Fruit fly (Drosophila melanogaster) whole organism, embryonic: ENCODE data around the gene PGRP-LA.

ENCODE experiments used
- Bteb2 ChIP-seq: fragments of 200-800 bp; sonication (Bioruptor generic); optimal IDR thresholded peaks from 2 replicates; lab custom pipeline; 2016; ENCODE audit warnings: missing biosample characterization, missing genetic modification characterization
- CG12104 ChIP-seq: fragments of 200-800 bp; sonication (Bioruptor generic); optimal IDR thresholded peaks from 3 replicates; lab custom pipeline; 2016; ENCODE audit warnings: missing biosample characterization, missing genetic modification characterization
- CG12391 ChIP-seq: fragments of 200-800 bp; sonication (Bioruptor generic); optimal IDR thresholded peaks from 3 replicates; lab custom pipeline; 2018; ENCODE audit warnings: missing biosample characterization, mild to moderate bottlenecking, missing genetic modification characterization, moderate library complexity
- CG13424 ChIP-seq: fragments of 200-800 bp; sonication (Bioruptor generic); optimal IDR thresholded peaks from 2 replicates; lab custom pipeline; 2019; ENCODE audit warnings: missing biosample characterization, mild to moderate bottlenecking, missing genetic modification characterization, moderate library complexity
- CG15011 ChIP-seq: fragments of 200-800 bp; sonication (Bioruptor generic); optimal IDR thresholded peaks from 3 replicates; lab custom pipeline; 2018; ENCODE audit warnings: missing biosample characterization, mild to moderate bottlenecking, missing genetic modification characterization
- CG15696 ChIP-seq: fragments of 200-800 bp; sonication (Bioruptor generic); optimal IDR thresholded peaks from 2 replicates; lab custom pipeline; 2019; ENCODE audit warnings: missing biosample characterization, mild to moderate bottlenecking, missing genetic modification characterization, moderate library complexity
- CG18764 ChIP-seq: fragments of 200-800 bp; sonication (Bioruptor generic); optimal IDR thresholded peaks from 3 replicates; lab custom pipeline; 2016; ENCODE audit warnings: missing biosample characterization, missing genetic modification characterization
- CG3065 ChIP-seq: fragments of 200-800 bp; sonication (Bioruptor generic); optimal IDR thresholded peaks from 2 replicates; lab custom pipeline; 2016; ENCODE audit warnings: missing biosample characterization, missing genetic modification characterization
- CG4282 ChIP-seq: fragments of 200-800 bp; sonication (Bioruptor generic); optimal IDR thresholded peaks from 2 replicates; lab custom pipeline; 2016; ENCODE audit warnings: missing biosample characterization, missing genetic modification characterization
- CG43689 ChIP-seq: fragments of 200-800 bp; sonication (Bioruptor generic); IDR thresholded peaks from 2 replicates; pipeline ENCODE4 v1.3.6; 2022; ENCODE audit warnings: missing biosample characterization, missing genetic modification characterization
- CG4730 ChIP-seq: fragments of 200-800 bp; sonication (Bioruptor generic); IDR thresholded peaks from 2 replicates; pipeline ENCODE4 v1.3.6; 2022; ENCODE audit warnings: missing biosample characterization, missing genetic modification characterization
- CG6175 ChIP-seq: fragments of 200-800 bp; sonication (Bioruptor generic); IDR thresholded peaks from 3 replicates; pipeline ENCODE4 v1.3.6; 2022; ENCODE audit warnings: missing biosample characterization, missing genetic modification characterization
- CG6813 ChIP-seq: fragments of 200-800 bp; sonication (Bioruptor generic); optimal IDR thresholded peaks from 2 replicates; lab custom pipeline; 2017; ENCODE audit warnings: missing biosample characterization, missing genetic modification characterization, mild to moderate bottlenecking, moderate library complexity, missing genetic modification reagents
- CG8290 ChIP-seq, 3 experiments: fragments of 200-800 bp; sonication (Bioruptor generic); optimal IDR thresholded peaks; 2 replicates each; lab custom pipeline; 2016 to 2019; ENCODE audit warnings: missing biosample characterization in 3 of 3, missing genetic modification characterization in 3 of 3, mild to moderate bottlenecking in 2 of 3, moderate library complexity in 1 of 3
- CG8359 ChIP-seq: fragments of 200-800 bp; sonication (Bioruptor generic); optimal IDR thresholded peaks from 2 replicates; lab custom pipeline; 2017; ENCODE audit warnings: missing biosample characterization, mild to moderate bottlenecking, missing genetic modification characterization, borderline replicate concordance
- CrebB ChIP-seq: fragments of 200-800 bp; sonication (Bioruptor generic); optimal IDR thresholded peaks from 3 replicates; lab custom pipeline; 2018; ENCODE audit warnings: missing biosample characterization, mild to moderate bottlenecking, missing genetic modification characterization
- Doc2 ChIP-seq: fragments of 200-800 bp; sonication (Bioruptor generic); IDR thresholded peaks from 2 replicates; pipeline ENCODE4 v1.3.6; 2022; ENCODE audit warnings: missing biosample characterization, missing genetic modification characterization
- Drgx ChIP-seq: fragments of 200-800 bp; sonication (Bioruptor generic); IDR thresholded peaks from 2 replicates; pipeline ENCODE4 v1.3.6; 2022; ENCODE audit warnings: missing biosample characterization, missing genetic modification characterization
- E2f2 ChIP-seq: fragments of 200-800 bp; sonication (Bioruptor generic); IDR thresholded peaks from 2 replicates; pipeline ENCODE4 v1.3.6; 2022; ENCODE audit warnings: missing biosample characterization, missing genetic modification characterization
- Lhr ChIP-seq: fragments of 200-800 bp; sonication (Bioruptor generic); optimal IDR thresholded peaks from 3 replicates; lab custom pipeline; 2017; ENCODE audit warnings: mild to moderate bottlenecking, missing biosample characterization, missing genetic modification reagents, missing genetic modification characterization
- Lpt ChIP-seq: fragments of >200 bp; optimal IDR thresholded peaks from 2 replicates; lab custom pipeline; 2018; ENCODE audit warnings: missing biosample characterization, missing genetic modification characterization
- MTF-1 ChIP-seq: fragments of 200-800 bp; sonication (Bioruptor generic); optimal IDR thresholded peaks from 2 replicates; lab custom pipeline; 2018; ENCODE audit warnings: missing biosample characterization, mild to moderate bottlenecking, missing genetic modification characterization, borderline replicate concordance
- NFAT ChIP-seq: fragments of 200-800 bp; sonication (Bioruptor generic); IDR thresholded peaks from 2 replicates; pipeline ENCODE4 v1.3.6; 2022; ENCODE audit warnings: missing biosample characterization, missing genetic modification characterization
- Sox102F ChIP-seq: fragments of 200-800 bp; sonication (Bioruptor generic); optimal IDR thresholded peaks from 2 replicates; lab custom pipeline; 2018; ENCODE audit warnings: missing biosample characterization, mild to moderate bottlenecking, missing genetic modification characterization, moderate library complexity
- Stat92E ChIP-seq, 3 experiments: fragments of >200 bp in 2 of 3; fragments of 200-800 bp in 1 of 3; sonication (Bioruptor generic) in 1 of 3; optimal IDR thresholded peaks; 2 replicates each; lab custom pipeline; 2017 to 2019; ENCODE audit warnings: missing biosample characterization in 3 of 3, missing genetic modification characterization in 3 of 3, mild to moderate bottlenecking in 1 of 3, moderate library complexity in 1 of 3
- abd-A ChIP-seq: fragments of 200-800 bp; sonication (Bioruptor generic); optimal IDR thresholded peaks from 3 replicates; lab custom pipeline; 2019; ENCODE audit warnings: missing biosample characterization, mild to moderate bottlenecking, missing genetic modification characterization, moderate library complexity
- caup ChIP-seq: fragments of 200-800 bp; sonication (Bioruptor generic); optimal IDR thresholded peaks from 3 replicates; lab custom pipeline; 2017; ENCODE audit warnings: missing biosample characterization, mild to moderate bottlenecking, missing genetic modification characterization, moderate library complexity; ENCODE audit not compliant: severe bottlenecking
- croc ChIP-seq: fragments of 200-800 bp; sonication (Bioruptor generic); conservative IDR thresholded peaks from 3 replicates; pipeline ENCODE4 v1.3.6; 2022; ENCODE audit warnings: missing biosample characterization, missing genetic modification characterization
- ems ChIP-seq: fragments of 200-800 bp; sonication (Bioruptor generic); optimal IDR thresholded peaks from 3 replicates; lab custom pipeline; 2016; ENCODE audit warnings: missing biosample characterization, missing genetic modification characterization
- fd3F ChIP-seq: fragments of 200-800 bp; sonication (Bioruptor generic); optimal IDR thresholded peaks from 2 replicates; lab custom pipeline; 2018; ENCODE audit warnings: missing biosample characterization, mild to moderate bottlenecking, missing genetic modification characterization, moderate library complexity
- fru ChIP-seq: fragments of >200 bp; optimal IDR thresholded peaks from 2 replicates; lab custom pipeline; 2017
- gcm2 ChIP-seq: fragments of 200-800 bp; sonication (Bioruptor generic); optimal IDR thresholded peaks from 2 replicates; lab custom pipeline; 2016; ENCODE audit warnings: missing biosample characterization, missing genetic modification characterization
- ham ChIP-seq: fragments of 200-800 bp; sonication (Bioruptor generic); IDR thresholded peaks from 2 replicates; pipeline ENCODE4 v1.3.6; 2022; ENCODE audit warnings: missing biosample characterization, missing genetic modification characterization
- hb ChIP-seq: fragments of 200-800 bp; sonication (Bioruptor generic); IDR thresholded peaks from 3 replicates; pipeline ENCODE4 v1.3.6; 2022; ENCODE audit warnings: missing biosample characterization, missing genetic modification characterization; ENCODE audit not compliant: partially characterized antibody
- jigr1 ChIP-seq: fragments of 200-800 bp; sonication (Bioruptor generic); IDR thresholded peaks from 3 replicates; pipeline ENCODE4 v1.3.6; 2022; ENCODE audit warnings: missing biosample characterization, missing genetic modification characterization
- jumu ChIP-seq: fragments of 200-800 bp; sonication (Bioruptor generic); optimal IDR thresholded peaks from 3 replicates; lab custom pipeline; 2016; ENCODE audit warnings: missing biosample characterization, missing genetic modification characterization
- ken ChIP-seq: fragments of 200-800 bp; sonication (Bioruptor generic); IDR thresholded peaks from 3 replicates; pipeline ENCODE4 v1.3.6; 2022; ENCODE audit warnings: missing biosample characterization, missing genetic modification characterization
- lab ChIP-seq: fragments of 200-800 bp; sonication (Bioruptor generic); optimal IDR thresholded peaks from 3 replicates; lab custom pipeline; 2017; ENCODE audit warnings: missing biosample characterization, missing genetic modification characterization, mild to moderate bottlenecking, moderate library complexity, missing genetic modification reagents
- nmo ChIP-seq: fragments of 200-800 bp; sonication (Bioruptor generic); optimal IDR thresholded peaks from 2 replicates; lab custom pipeline; 2018; ENCODE audit warnings: missing biosample characterization, mild to moderate bottlenecking, missing genetic modification characterization, moderate library complexity
- oc ChIP-seq: fragments of 200-800 bp; sonication (Bioruptor generic); optimal IDR thresholded peaks from 2 replicates; lab custom pipeline; 2018; ENCODE audit warnings: missing biosample characterization, mild to moderate bottlenecking, missing genetic modification characterization, moderate library complexity
- pzg ChIP-seq: fragments of 200-800 bp; sonication (Bioruptor generic); optimal IDR thresholded peaks from 3 replicates; lab custom pipeline; 2018; ENCODE audit warnings: missing biosample characterization, mild to moderate bottlenecking, missing genetic modification characterization, moderate library complexity
- shn ChIP-seq: fragments of 200-800 bp; sonication (Bioruptor generic); optimal IDR thresholded peaks from 3 replicates; lab custom pipeline; 2016; ENCODE audit warnings: missing biosample characterization, missing genetic modification characterization
- stc ChIP-seq: fragments of 200-800 bp; sonication (Bioruptor generic); IDR thresholded peaks from 2 replicates; pipeline ENCODE4 v1.3.6; 2022; ENCODE audit warnings: missing biosample characterization, missing genetic modification characterization
- toy ChIP-seq: fragments of 200-800 bp; sonication (Bioruptor generic); IDR thresholded peaks from 2 replicates; pipeline ENCODE4 v1.3.6; 2022; ENCODE audit warnings: missing biosample characterization, missing genetic modification characterization
- ttk ChIP-seq: fragments of 200-800 bp; sonication (Bioruptor generic); IDR thresholded peaks from 2 replicates; pipeline ENCODE4 v2.1.2; 2022; ENCODE audit warnings: missing biosample characterization, missing genetic modification characterization
- tx ChIP-seq: fragments of 200-800 bp; sonication (Bioruptor generic); optimal IDR thresholded peaks from 2 replicates; lab custom pipeline; 2016; ENCODE audit warnings: missing biosample characterization, missing genetic modification characterization
- vfl ChIP-seq: fragments of 200-800 bp; sonication (Bioruptor generic); optimal IDR thresholded peaks from 2 replicates; lab custom pipeline; 2016; ENCODE audit warnings: missing biosample characterization, missing genetic modification characterization
- zen2 ChIP-seq: fragments of 200-800 bp; sonication (Bioruptor generic); IDR thresholded peaks from 3 replicates; pipeline ENCODE4 v1.3.6; 2022; ENCODE audit warnings: missing biosample characterization, missing genetic modification characterization; ENCODE audit not compliant: partially characterized antibody
- zfh1 ChIP-seq: fragments of 200-800 bp; sonication (Bioruptor generic); IDR thresholded peaks from 3 replicates; pipeline ENCODE4 v1.3.6; 2022; ENCODE audit warnings: missing biosample characterization, missing genetic modification characterization

Gene PGRP-LA

DNA sequence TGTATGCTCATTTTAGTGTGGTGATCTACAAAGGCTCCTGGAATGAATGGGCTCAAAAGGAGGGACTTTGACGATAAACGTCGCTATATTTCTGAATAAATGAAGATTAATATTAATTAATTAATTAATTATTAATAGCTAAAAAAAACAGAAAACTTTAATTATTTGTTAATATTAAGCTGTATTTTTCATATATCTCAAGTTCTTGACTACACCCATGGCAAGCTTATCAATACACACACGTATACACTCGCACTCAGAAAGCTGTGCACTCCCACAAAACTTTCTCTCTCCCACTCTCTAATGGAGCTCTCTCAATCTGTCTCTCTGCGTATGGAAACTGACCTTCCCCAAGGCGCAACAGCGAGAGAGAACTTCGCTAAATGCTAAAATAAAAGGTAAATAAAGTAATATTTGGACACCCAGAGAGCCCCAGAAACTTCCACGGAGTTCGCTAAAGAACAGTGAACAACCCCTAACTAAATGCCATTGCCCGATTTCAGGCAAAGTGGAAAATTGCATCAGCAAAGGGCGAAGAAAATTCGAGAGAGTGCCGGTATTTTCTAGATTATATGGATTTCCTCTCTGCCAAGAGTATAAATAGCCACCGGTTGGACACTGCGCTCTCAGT is 39.4 kb downstream of the PGRP-LA start (continued):
- TF ChIP-seq CG4282 (GFP tag; lab: Kevin White, UChicago), result no peak
- peak; percentile 82 for TF ChIP-seq oc (tag; lab: Kevin White, UChicago)
- no peak for TF ChIP-seq ham (GFP tag; lab: Robert Waterston, UW)
- TF ChIP-seq ken, result peak; percentile 73
- no peak for TF ChIP-seq shn (GFP tag; lab: Kevin White, UChicago)
- TF ChIP-seq nmo, result peak; percentile 54
- peak; percentile 4 for TF ChIP-seq fd3F (GFP tag; lab: Kevin White, UChicago)
- TF ChIP-seq Drgx (GFP tag; lab: Robert Waterston, UW), result peak; percentile 88
- no peak for TF ChIP-seq jigr1
- TF ChIP-seq caup, result peak; percentile 54
- TF ChIP-seq CG8359 (GFP tag; lab: Kevin White, UChicago), result peak; percentile 51
- TF ChIP-seq CG15011 (GFP tag; lab: Kevin White, UChicago), result peak; percentile 21
- peak; percentile 45; the same call in 1 of the 2 replicates for TF ChIP-seq CG4730 (GFP tag; lab: Robert Waterston, UW)
- TF ChIP-seq gcm2 (GFP tag; lab: Kevin White, UChicago), result no peak
- peak; percentile 79 for TF ChIP-seq stc (GFP tag; lab: Robert Waterston, UW)
- peak; percentile 41; the same call in 1 of the 2 replicates for TF ChIP-seq E2f2
- peak; percentile 77 for TF ChIP-seq zfh1
- TF ChIP-seq ems (GFP tag; lab: Kevin White, UChicago), result no peak
- TF ChIP-seq ttk (GFP tag; lab: Robert Waterston, UW), result no peak
- TF ChIP-seq abd-A (tag; lab: Kevin White, UChicago), result peak; percentile 63
- no peak for TF ChIP-seq Bteb2
- peak; percentile 76 for TF ChIP-seq Sox102F (GFP tag; lab: Kevin White, UChicago)
- no peak for TF ChIP-seq CG8290 (GFP tag; optimal IDR thresholded peaks at IDR 0.05; lab: Kevin White, UChicago)
- TF ChIP-seq CG8290 (tag; optimal IDR thresholded peaks at IDR 0.05; lab: Kevin White, UChicago), result peak in 1 of 2 experiments; percentile 57
- TF ChIP-seq Lhr, result peak; percentile 2
- TF ChIP-seq Doc2, result no peak
- TF ChIP-seq CG6175 (GFP tag; lab: Robert Waterston, UW), result no peak
- TF ChIP-seq zen2 (GFP tag; lab: Robert Waterston, UW), result peak; percentile 28; the same call in 1 of the 3 replicates
- TF ChIP-seq MTF-1 (GFP tag; lab: Kevin White, UChicago), result peak; percentile 49
- no peak for TF ChIP-seq CG3065
- TF ChIP-seq CrebB (tag; lab: Kevin White, UChicago), result no peak
- 0 out of 2 replicates have a peak, but pooled peaks have one; percentile 29 for TF ChIP-seq toy
- TF ChIP-seq CG6813, result peak; percentile 75
- TF ChIP-seq CG12391 (tag; lab: Kevin White, UChicago), result peak; percentile 73
- no peak for TF ChIP-seq jumu (GFP tag; lab: Kevin White, UChicago)
- TF ChIP-seq hb (GFP tag; lab: Robert Waterston, UW), result no peak
- no peak for TF ChIP-seq CG12104 (GFP tag; lab: Kevin White, UChicago)
- peak in 1 of 3 experiments; percentile 36 for TF ChIP-seq Stat92E (GFP tag; optimal IDR thresholded peaks at IDR 0.05; lab: Kevin White, UChicago)
- TF ChIP-seq NFAT (GFP tag; lab: Robert Waterston, UW), result peak; percentile 48
- no peak for TF ChIP-seq fru (lab: Kevin White, UChicago)
- peak; percentile 36 for TF ChIP-seq CG18764 (GFP tag; lab: Kevin White, UChicago)
- no peak for TF ChIP-seq tx
- no peak for TF ChIP-seq CG43689 (GFP tag; lab: Robert Waterston, UW)
- TF ChIP-seq pzg, result no peak
- TF ChIP-seq croc (GFP tag; lab: Robert Waterston, UW), result no peak; the same call in 2 of the 3 replicates
- no peak for TF ChIP-seq CG15696 (tag; lab: Kevin White, UChicago)
- TF ChIP-seq lab (GFP tag; lab: Kevin White, UChicago), result peak; percentile 88
- no peak for TF ChIP-seq vfl
- TF ChIP-seq CG13424, result peak; percentile 77
- TF ChIP-seq Lpt, result no peak
